Fruit fly (Drosophila melanogaster): ENCODE results near the gene CG32547.

Gene CG32547

dm6 chrX:18504948-18505597, 25.8 kb upstream of the CG32547 start, which contains the start of gene Wnt5 (continued):
- no peak; the same call in 1 of the 2 replicates for TF ChIP-seq CG31441 (GFP tag; IDR thresholded peaks at IDR 0.05)
- TF ChIP-seq gcm (GFP tag; optimal IDR thresholded peaks at IDR 0.05) = peak; percentile 11
- TF ChIP-seq D19A (tag; optimal IDR thresholded peaks at IDR 0.05) = peak; percentile 16
- TF ChIP-seq CG4707 (GFP tag; optimal IDR thresholded peaks at IDR 0.05) = peak; percentile 15
- TF ChIP-seq nom (GFP tag; optimal IDR thresholded peaks at IDR 0.05) = peak; percentile 50
- no peak for TF ChIP-seq CG2875 (GFP tag; optimal IDR thresholded peaks at IDR 0.05)
- TF ChIP-seq Deaf1 (tag; optimal IDR thresholded peaks at IDR 0.05) = peak; percentile 92
- TF ChIP-seq Max (GFP tag; optimal IDR thresholded peaks at IDR 0.05) = peak; percentile 6
- TF ChIP-seq run (tag; optimal IDR thresholded peaks at IDR 0.05) = peak; percentile 52
- no peak for TF ChIP-seq MBD-R2 (GFP tag; IDR thresholded peaks at IDR 0.05)
- no peak for TF ChIP-seq CG7357 (GFP tag; IDR thresholded peaks at IDR 0.05)
- TF ChIP-seq Ets97D (GFP tag; optimal IDR thresholded peaks at IDR 0.05) = no peak
- no peak for TF ChIP-seq CG6272 (GFP tag; IDR thresholded peaks at IDR 0.05)
- TF ChIP-seq gfzf (GFP tag; optimal IDR thresholded peaks at IDR 0.05) = peak; percentile 4
- TF ChIP-seq CG5180 (GFP tag; optimal IDR thresholded peaks at IDR 0.05) = peak; percentile 97
- TF ChIP-seq CG12942 (GFP tag; optimal IDR thresholded peaks at IDR 0.05) = no peak
- TF ChIP-seq MESR4 (GFP tag; optimal IDR thresholded peaks at IDR 0.05) = peak; percentile 53
- TF ChIP-seq dpn (GFP tag; optimal IDR thresholded peaks at IDR 0.05) = no peak
- peak; percentile 65 for TF ChIP-seq crol (GFP tag; IDR thresholded peaks at IDR 0.05)
- TF ChIP-seq tna (GFP tag; IDR thresholded peaks at IDR 0.05; ENCODE audit: partially characterized antibody) = peak; percentile 53; the same call in 1 of the 2 replicates
- no peak for TF ChIP-seq trh (GFP tag; optimal IDR thresholded peaks at IDR 0.05)
- no peak for TF ChIP-seq Usf (GFP tag; optimal IDR thresholded peaks at IDR 0.05)
- no peak for TF ChIP-seq CG4730 (GFP tag; IDR thresholded peaks at IDR 0.05)
- no peak for TF ChIP-seq ftz-f1 (GFP tag; optimal IDR thresholded peaks at IDR 0.05)
- peak; percentile 4 for TF ChIP-seq Nf-YB (GFP tag; optimal IDR thresholded peaks at IDR 0.05)
- peak; percentile 24 for TF ChIP-seq grau (tag; optimal IDR thresholded peaks at IDR 0.05)
- peak; percentile 45 for TF ChIP-seq Bgb (GFP tag; IDR thresholded peaks at IDR 0.05; ENCODE audit: partially characterized antibody)
- TF ChIP-seq CG1603 (tag; optimal IDR thresholded peaks at IDR 0.05) = peak; percentile 37
- TF ChIP-seq CG8290 (GFP tag; optimal IDR thresholded peaks at IDR 0.05) = no peak
- TF ChIP-seq CG8290 (tag; optimal IDR thresholded peaks at IDR 0.05) = no peak
- TF ChIP-seq sug (tag; optimal IDR thresholded peaks at IDR 0.05) = no peak
- peak; percentile 51 for TF ChIP-seq Med (GFP tag)
- TF ChIP-seq oc (tag; optimal IDR thresholded peaks at IDR 0.05) = peak; percentile 10
- TF ChIP-seq chinmo (GFP tag; IDR thresholded peaks at IDR 0.05; ENCODE audit: partially characterized antibody) = peak; percentile 85; the same call in 3 of the 4 replicates
- peak; percentile 92 for TF ChIP-seq CG2199 (GFP tag; IDR thresholded peaks at IDR 0.05)
- TF ChIP-seq Chrac-16 (GFP tag; optimal IDR thresholded peaks at IDR 0.05) = no peak
- TF ChIP-seq cato (GFP tag; optimal IDR thresholded peaks at IDR 0.05; ENCODE audit: borderline replicate concordance) = no peak
- peak; percentile 40 for TF ChIP-seq CG15514 (GFP tag; optimal IDR thresholded peaks at IDR 0.05)
- peak; percentile 32 for TF ChIP-seq wek (GFP tag; optimal IDR thresholded peaks at IDR 0.05)
- no peak for TF ChIP-seq twi (tag; optimal IDR thresholded peaks at IDR 0.05)
- peak; percentile 29 for TF ChIP-seq trem (tag; optimal IDR thresholded peaks at IDR 0.05)
- peak; percentile 38 for TF ChIP-seq CG17385 (GFP tag; optimal IDR thresholded peaks at IDR 0.05)
- TF ChIP-seq CG10267 (tag; optimal IDR thresholded peaks at IDR 0.05) = peak; percentile 18
- TF ChIP-seq Tbp (GFP tag; optimal IDR thresholded peaks at IDR 0.05) = no peak
- peak; percentile 43; the same call in 1 of the 2 replicates for TF ChIP-seq CG13287 (GFP tag; IDR thresholded peaks at IDR 0.05; ENCODE audit: partially characterized antibody)
- peak; percentile 15 for TF ChIP-seq CHES-1-like (GFP tag; optimal IDR thresholded peaks at IDR 0.05)
- peak; percentile 15 for TF ChIP-seq sd (tag; optimal IDR thresholded peaks at IDR 0.05)
- peak; percentile 46; the same call in 1 of the 2 replicates for TF ChIP-seq onecut (GFP tag; IDR thresholded peaks at IDR 0.05)
- no peak for TF ChIP-seq CG4282 (GFP tag; optimal IDR thresholded peaks at IDR 0.05)

All from whole organism, embryonic.